Worm (Caenorhabditis elegans) whole organism, L3 larva: ENCODE measurements around the gene octr-1.

ENCODE experiments used
- R02D3.7 ChIP-seq: fragments of 150-350 bp; optimal IDR thresholded peaks from 2 replicates; lab custom pipeline; 2014; ENCODE audit warnings: missing biosample characterization, missing genetic modification characterization
- ZK546.5 ChIP-seq: sonication (generic microtip); optimal IDR thresholded peaks from 2 replicates; lab custom pipeline; 2017; ENCODE audit warnings: missing biosample characterization, missing genetic modification characterization
- ama-1 ChIP-seq: fragments of 150-350 bp; optimal IDR thresholded peaks from 2 replicates; lab custom pipeline; 2018
- ceh-16 ChIP-seq: sonication (generic microtip); optimal IDR thresholded peaks from 2 replicates; lab custom pipeline; 2017; ENCODE audit warnings: missing biosample characterization, missing genetic modification characterization
- ceh-28 ChIP-seq: fragments of 150-350 bp; optimal IDR thresholded peaks from 2 replicates; lab custom pipeline; 2014; ENCODE audit warnings: missing biosample characterization, missing genetic modification reagents, missing genetic modification characterization
- egl-27 ChIP-seq: sonication (generic microtip); optimal IDR thresholded peaks from 4 replicates; lab custom pipeline; 2017; ENCODE audit warnings: missing biosample characterization, missing genetic modification reagents, missing genetic modification characterization
- egl-5 ChIP-seq: fragments of 150-350 bp; optimal IDR thresholded peaks from 2 replicates; lab custom pipeline; 2017; ENCODE audit warnings: missing biosample characterization, missing genetic modification reagents, missing genetic modification characterization, inconsistent platforms
- elt-1 ChIP-seq: fragments of 150-350 bp; optimal IDR thresholded peaks from 2 replicates; lab custom pipeline; 2014; ENCODE audit warnings: missing biosample characterization, missing genetic modification characterization
- elt-2 ChIP-seq: sonication (generic microtip); optimal IDR thresholded peaks from 2 replicates; lab custom pipeline; 2016; ENCODE audit warnings: missing genetic modification reagents, mild to moderate bottlenecking, missing genetic modification characterization, missing compliant biosample characterization
- elt-3 ChIP-seq, 3 experiments: fragments of 150-350 bp in 1 of 3; sonication (generic microtip) in 2 of 3; optimal IDR thresholded peaks; 2 replicates in 2 of 3; 4 replicates in 1 of 3; lab custom pipeline; 2014 to 2017; ENCODE audit warnings: missing biosample characterization in 3 of 3, missing genetic modification characterization in 3 of 3
- eor-1 ChIP-seq, 2 experiments: fragments of 150-350 bp; optimal IDR thresholded peaks; 2 replicates each; lab custom pipeline; 2014 to 2018; ENCODE audit warnings: missing biosample characterization in 2 of 2, missing genetic modification characterization in 2 of 2
- fos-1 ChIP-seq: fragments of 150-350 bp; optimal IDR thresholded peaks from 2 replicates; lab custom pipeline; 2014; ENCODE audit warnings: missing biosample characterization, missing genetic modification characterization
- hmg-11 ChIP-seq: sonication (generic microtip); optimal IDR thresholded peaks from 2 replicates; lab custom pipeline; 2016; ENCODE audit warnings: missing genetic modification characterization, missing compliant biosample characterization
- lin-39 ChIP-seq: fragments of 150-350 bp; optimal IDR thresholded peaks from 2 replicates; lab custom pipeline; 2018; ENCODE audit warnings: missing biosample characterization, missing genetic modification reagents, missing genetic modification characterization
- lsy-12 ChIP-seq: sonication (generic microtip); optimal IDR thresholded peaks from 2 replicates; lab custom pipeline; 2016; ENCODE audit warnings: mild to moderate bottlenecking, missing genetic modification characterization, missing compliant biosample characterization
- mdl-1 ChIP-seq: fragments of 150-350 bp; optimal IDR thresholded peaks from 2 replicates; lab custom pipeline; 2014; ENCODE audit warnings: missing biosample characterization, missing genetic modification characterization
- mml-1 ChIP-seq: fragments of 150-350 bp; sonication (generic microtip); optimal IDR thresholded peaks from 3 replicates; lab custom pipeline; 2014; ENCODE audit warnings: missing biosample characterization, missing genetic modification characterization
- nfya-1 ChIP-seq: sonication (generic microtip); optimal IDR thresholded peaks from 2 replicates; lab custom pipeline; 2017; ENCODE audit warnings: missing genetic modification characterization, mild to moderate bottlenecking, missing compliant biosample characterization, antibody characterized with exemption, moderate library complexity; ENCODE audit not compliant: insufficient read depth
- nhr-11 ChIP-seq: fragments of 150-350 bp; optimal IDR thresholded peaks from 2 replicates; lab custom pipeline; 2014; ENCODE audit warnings: missing biosample characterization, missing genetic modification characterization
- nhr-12 ChIP-seq: fragments of 150-350 bp; optimal IDR thresholded peaks from 2 replicates; lab custom pipeline; 2014; ENCODE audit warnings: missing biosample characterization, missing genetic modification characterization
- nhr-23 ChIP-seq: fragments of 150-350 bp; optimal IDR thresholded peaks from 2 replicates; lab custom pipeline; 2014; ENCODE audit warnings: missing biosample characterization, missing genetic modification reagents, missing genetic modification characterization
- nhr-25 ChIP-seq: sonication (generic microtip); optimal IDR thresholded peaks from 2 replicates; lab custom pipeline; 2017; ENCODE audit warnings: missing biosample characterization, missing genetic modification characterization
- nhr-28 ChIP-seq: fragments of 150-350 bp; optimal IDR thresholded peaks from 2 replicates; lab custom pipeline; 2014; ENCODE audit warnings: missing biosample characterization, missing genetic modification characterization
- nhr-43 ChIP-seq: sonication (generic microtip); optimal IDR thresholded peaks from 2 replicates; lab custom pipeline; 2016; ENCODE audit warnings: mild to moderate bottlenecking, missing genetic modification characterization, missing compliant biosample characterization; ENCODE audit not compliant: poor library complexity, severe bottlenecking
- nhr-67 ChIP-seq: fragments of 150-350 bp; optimal IDR thresholded peaks from 2 replicates; lab custom pipeline; 2014; ENCODE audit warnings: missing biosample characterization, missing genetic modification characterization
- nhr-77 ChIP-seq: fragments of 150-350 bp; optimal IDR thresholded peaks from 2 replicates; lab custom pipeline; 2014; ENCODE audit warnings: missing biosample characterization, missing genetic modification characterization
- pha-4 ChIP-seq: fragments of 150-350 bp; optimal IDR thresholded peaks from 2 replicates; lab custom pipeline; 2014; ENCODE audit warnings: missing biosample characterization, missing genetic modification reagents, missing genetic modification characterization
- skn-1 ChIP-seq: fragments of 150-350 bp; optimal IDR thresholded peaks from 2 replicates; lab custom pipeline; 2014; ENCODE audit warnings: missing biosample characterization, missing genetic modification characterization
- snpc-4 ChIP-seq: fragments of 150-350 bp; optimal IDR thresholded peaks from 2 replicates; lab custom pipeline; 2014; ENCODE audit warnings: missing biosample characterization, missing genetic modification characterization
- tbx-2 ChIP-seq: sonication (generic microtip); optimal IDR thresholded peaks from 2 replicates; lab custom pipeline; 2016; ENCODE audit warnings: mild to moderate bottlenecking, missing genetic modification characterization, missing compliant biosample characterization
- unc-39 ChIP-seq: sonication (generic microtip); optimal IDR thresholded peaks from 4 replicates; lab custom pipeline; 2017; ENCODE audit warnings: missing biosample characterization, missing genetic modification characterization
- zag-1 ChIP-seq: fragments of 150-350 bp; optimal IDR thresholded peaks from 2 replicates; lab custom pipeline; 2014; ENCODE audit warnings: missing biosample characterization, missing genetic modification characterization
- ztf-11 ChIP-seq: fragments of 150-350 bp; optimal IDR thresholded peaks from 2 replicates; lab custom pipeline; 2014; ENCODE audit warnings: missing biosample characterization, missing genetic modification characterization

Gene octr-1

ce11 chrX:5631626-5632025, 20.6 kb upstream of the octr-1 start, which contains the start of gene T22B7.8:
TSS of gene T22B7.8 (plus strand) at chrX:5631926.
- TF ChIP-seq nhr-43 (tag; lab: Kevin White, UChicago) (no peak), elt-2 (peak; percentile 25)

ce11 chrX:5631008-5631407, 20.0 kb upstream of the octr-1 start:
- TF ChIP-seq nhr-23 (tag; lab: Kevin White, UChicago) (peak; percentile 70), nhr-28 (tag; lab: Kevin White, UChicago) (no peak), ceh-16 (no peak), elt-3 (tag; optimal IDR thresholded peaks at IDR 0.05; lab: Kevin White, UChicago) (peak in 1 of 3 experiments; percentile 10), pha-4 (tag; lab: Kevin White, UChicago) (no peak), skn-1 (tag; lab: Kevin White, UChicago) (no peak), elt-1 (no peak)
- TF ChIP-seq, all 47 proteins: peak for 2

- peak; percentile 79 for TF ChIP-seq nhr-23 (tag; lab: Kevin White, UChicago)
- TF ChIP-seq ztf-11 (tag; lab: Kevin White, UChicago): no peak
- no peak for TF ChIP-seq nhr-28 (tag; lab: Kevin White, UChicago)
- TF ChIP-seq R02D3.7 (tag; lab: Kevin White, UChicago): no peak
- peak; percentile 85 for TF ChIP-seq nhr-43 (tag; lab: Kevin White, UChicago)
- TF ChIP-seq ZK546.5 (tag; lab: Kevin White, UChicago): no peak
- TF ChIP-seq nhr-25 (tag; lab: Kevin White, UChicago): peak; percentile 86
- TF ChIP-seq ama-1: no peak
- no peak for TF ChIP-seq snpc-4 (tag; lab: Kevin White, UChicago)
- no peak for TF ChIP-seq zag-1
- no peak for TF ChIP-seq unc-39 (tag; lab: Kevin White, UChicago)
- no peak for TF ChIP-seq tbx-2 (tag; lab: Kevin White, UChicago)
- no peak for TF ChIP-seq fos-1 (tag; lab: Kevin White, UChicago)
- no peak for TF ChIP-seq pha-4 (tag; lab: Kevin White, UChicago)
- TF ChIP-seq mml-1 (tag; lab: Kevin White, UChicago): no peak
- no peak for TF ChIP-seq mdl-1 (tag; lab: Kevin White, UChicago)
- no peak for TF ChIP-seq egl-27 (tag; lab: Kevin White, UChicago)
- TF ChIP-seq elt-3 (tag; optimal IDR thresholded peaks at IDR 0.05; lab: Kevin White, UChicago): peak in 1 of 3 experiments; percentile 8
- no peak for TF ChIP-seq lin-39 (tag; lab: Kevin White, UChicago)
- TF ChIP-seq nhr-77 (tag; lab: Kevin White, UChicago): no peak
- no peak for TF ChIP-seq hmg-11 (tag; lab: Kevin White, UChicago)
Measured at ce11 chrX:5629941-5630340, 18.9 kb upstream of the octr-1 start, which contains the start of gene argn-1. TSS of gene argn-1 (plus strand) at chrX:5630023.

- TF ChIP-seq mdl-1 (tag; lab: Kevin White, UChicago) (no peak), eor-1 (tag; optimal IDR thresholded peaks at IDR 0.05; lab: Kevin White, UChicago) (no peak), ceh-28 (no peak), nhr-12 (no peak), tbx-2 (tag; lab: Kevin White, UChicago) (no peak), nhr-25 (tag; lab: Kevin White, UChicago) (peak; percentile 83), nhr-43 (tag; lab: Kevin White, UChicago) (peak; percentile 87), lsy-12 (tag; lab: Kevin White, UChicago) (peak; percentile 24), elt-2 (peak; percentile 15), nhr-23 (tag; lab: Kevin White, UChicago) (peak; percentile 79), elt-3 (tag; optimal IDR thresholded peaks at IDR 0.05; lab: Kevin White, UChicago) (peak in 1 of 3 experiments; percentile 80), nfya-1 (tag; lab: Kevin White, UChicago) (no peak)
Measured at ce11 chrX:5628432-5628977, 17.4 kb upstream of the octr-1 start.

- TF ChIP-seq nhr-11 (no peak), snpc-4 (tag; lab: Kevin White, UChicago) (no peak), ceh-16 (no peak), nhr-67 (tag; lab: Kevin White, UChicago) (no peak), elt-1 (no peak), mdl-1 (tag; lab: Kevin White, UChicago) (no peak), egl-5 (no peak), ztf-11 (tag; lab: Kevin White, UChicago) (no peak), lsy-12 (tag; lab: Kevin White, UChicago) (no peak), nfya-1 (tag; lab: Kevin White, UChicago) (no peak)
Measured at ce11 chrX:5621793-5622192, 10.7 kb upstream of the octr-1 start.
